Fruit fly (Drosophila melanogaster): ENCODE data around the gene CG43336.

The CG43336 gene

DNA sequence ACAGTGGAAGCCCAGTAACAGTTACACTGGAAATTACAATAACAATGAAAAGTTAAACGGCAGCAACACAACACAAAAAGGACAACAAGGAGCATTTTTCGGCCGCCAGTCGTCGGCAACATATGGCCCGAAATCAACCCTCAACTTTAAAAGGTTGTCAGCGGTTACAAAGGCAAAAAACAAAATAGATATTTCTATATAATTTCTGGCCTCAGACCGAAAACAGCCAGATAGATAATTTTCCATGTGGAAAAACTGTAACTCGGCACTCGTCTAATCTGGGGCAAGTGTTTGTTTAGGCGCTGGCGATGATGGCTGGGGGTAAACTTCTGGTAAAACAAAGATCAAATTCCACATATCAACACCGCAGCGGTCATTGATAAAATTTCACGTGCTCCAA, 36.3 kb downstream of the CG43336 start (continued):
- TF ChIP-seq Kr (GFP tag; optimal IDR thresholded peaks at IDR 0.05) (peak; percentile 19), CG7745 (tag; optimal IDR thresholded peaks at IDR 0.05) (peak; percentile 30), CG11560 (tag; IDR thresholded peaks at IDR 0.05) (no peak)

DNA sequence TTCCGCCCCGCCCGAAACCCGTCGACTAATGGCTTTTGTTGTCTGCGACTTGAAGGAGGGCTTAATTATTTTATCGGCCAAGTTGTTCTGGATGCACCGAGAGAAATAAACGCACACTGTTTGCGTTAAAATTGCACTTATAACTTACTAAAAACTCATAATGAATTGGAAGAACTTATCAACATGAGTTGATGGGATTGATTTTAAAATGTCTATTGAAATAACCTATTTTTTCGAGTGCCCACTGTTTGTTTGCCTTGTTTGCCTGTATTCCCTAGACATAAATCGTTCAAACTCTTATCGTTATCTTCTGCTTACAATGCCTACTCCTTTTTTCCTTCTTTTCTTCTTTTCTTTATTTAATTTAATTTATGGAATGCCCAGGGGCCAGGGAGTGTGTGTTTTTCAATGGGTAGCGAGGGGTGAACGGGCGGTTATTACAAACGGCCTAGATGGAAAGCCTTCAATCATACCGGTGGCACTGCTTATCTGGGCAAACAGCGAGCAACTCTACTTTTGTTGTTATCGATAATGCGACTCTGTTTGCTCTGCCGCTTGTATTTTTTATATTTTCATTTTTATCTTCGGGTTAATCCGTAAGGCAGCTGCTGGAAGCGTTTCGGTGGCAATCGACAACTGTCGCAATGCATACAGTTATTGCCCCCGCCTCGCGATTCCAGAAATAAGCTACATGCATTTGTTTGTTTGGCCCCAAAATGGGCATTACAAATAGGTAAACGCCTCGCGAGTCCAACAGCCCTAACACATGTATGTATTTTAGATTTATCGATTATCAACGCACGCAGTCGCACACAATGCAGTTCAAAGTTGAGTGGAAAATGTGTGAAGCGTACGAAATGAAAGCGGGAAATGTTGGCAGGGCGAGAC, 39.5 kb downstream of the CG43336 start:
- no peak for TF ChIP-seq exex (tag; optimal IDR thresholded peaks at IDR 0.05)
- TF ChIP-seq vvl (GFP tag; IDR thresholded peaks at IDR 0.05) = peak; percentile 40; the same call in 1 of the 2 replicates
- peak; percentile 55 for TF ChIP-seq ewg (GFP tag; optimal IDR thresholded peaks at IDR 0.05)
- TF ChIP-seq CG10267 (tag; optimal IDR thresholded peaks at IDR 0.05) = peak; percentile 25
- peak; percentile 63 for TF ChIP-seq CG11398 (GFP tag; optimal IDR thresholded peaks at IDR 0.05)
- TF ChIP-seq maf-S (GFP tag; optimal IDR thresholded peaks at IDR 0.05) = peak; percentile 17
- TF ChIP-seq cato (GFP tag; optimal IDR thresholded peaks at IDR 0.05; ENCODE audit: borderline replicate concordance) = peak; percentile 39
- peak; percentile 54 for TF ChIP-seq CG10979 (tag; optimal IDR thresholded peaks at IDR 0.05)
- TF ChIP-seq CG8281 (tag; optimal IDR thresholded peaks at IDR 0.05) = peak; percentile 16
- peak; percentile 36 for TF ChIP-seq Chrac-16 (GFP tag; optimal IDR thresholded peaks at IDR 0.05)
- TF ChIP-seq peb (GFP tag; IDR thresholded peaks at IDR 0.05) = 0 out of 2 replicates have a peak, but pooled peaks have one; percentile 18
- peak; percentile 11 for TF ChIP-seq dm (GFP tag; optimal IDR thresholded peaks at IDR 0.05)
- TF ChIP-seq Dref (GFP tag; IDR thresholded peaks at IDR 0.05) = no peak
- TF ChIP-seq shn (GFP tag; optimal IDR thresholded peaks at IDR 0.05) = peak; percentile 17
- peak; percentile 55 for TF ChIP-seq HLH3B (GFP tag; IDR thresholded peaks at IDR 0.05)
- TF ChIP-seq grn (GFP tag; optimal IDR thresholded peaks at IDR 0.05) = peak; percentile 79
- TF ChIP-seq CG17186 (GFP tag; optimal IDR thresholded peaks at IDR 0.05) = no peak
- TF ChIP-seq chn (GFP tag; optimal IDR thresholded peaks at IDR 0.05) = peak; percentile 45
- TF ChIP-seq CG6813 (GFP tag; optimal IDR thresholded peaks at IDR 0.05) = no peak
- peak; percentile 15 for TF ChIP-seq Max (GFP tag; optimal IDR thresholded peaks at IDR 0.05)
- TF ChIP-seq CG10209 (GFP tag; optimal IDR thresholded peaks at IDR 0.05) = peak; percentile 54
- TF ChIP-seq Bteb2 (GFP tag; optimal IDR thresholded peaks at IDR 0.05) = peak; percentile 41
- no peak for TF ChIP-seq CG7271 (tag; optimal IDR thresholded peaks at IDR 0.05)
- no peak for TF ChIP-seq Abd-B (GFP tag; optimal IDR thresholded peaks at IDR 0.05)
- peak; percentile 75 for TF ChIP-seq CG31441 (GFP tag; IDR thresholded peaks at IDR 0.05)
- no peak for TF ChIP-seq abd-A (tag; optimal IDR thresholded peaks at IDR 0.05)
- no peak for TF ChIP-seq D (optimal IDR thresholded peaks at IDR 0.05)
- peak; percentile 0 for TF ChIP-seq D (GFP tag; optimal IDR thresholded peaks at IDR 0.05)
- peak; percentile 52; the same call in 2 of the 3 replicates for TF ChIP-seq H15 (GFP tag; IDR thresholded peaks at IDR 0.05)
- TF ChIP-seq CG2202 (tag; optimal IDR thresholded peaks at IDR 0.05) = peak; percentile 75
- peak; percentile 44; the same call in 1 of the 2 replicates for TF ChIP-seq CG32772 (GFP tag; IDR thresholded peaks at IDR 0.05)
- peak; percentile 12 for TF ChIP-seq CG9817 (tag; optimal IDR thresholded peaks at IDR 0.05)
- no peak for TF ChIP-seq CG8765 (GFP tag; IDR thresholded peaks at IDR 0.05)
- TF ChIP-seq Usf (GFP tag; optimal IDR thresholded peaks at IDR 0.05) = no peak
- TF ChIP-seq schlank (tag; optimal IDR thresholded peaks at IDR 0.05) = no peak
- TF ChIP-seq Xrp1 (GFP tag; IDR thresholded peaks at IDR 0.05) = peak; percentile 75
- peak; percentile 5 for TF ChIP-seq Meics (GFP tag; optimal IDR thresholded peaks at IDR 0.05)
- no peak for TF ChIP-seq Deaf1 (tag; optimal IDR thresholded peaks at IDR 0.05)
- TF ChIP-seq Vsx1 (GFP tag; optimal IDR thresholded peaks at IDR 0.05) = peak; percentile 65
- peak; percentile 43; the same call in 1 of the 2 replicates for TF ChIP-seq ap (GFP tag; IDR thresholded peaks at IDR 0.05)
- TF ChIP-seq CG6791 (GFP tag; IDR thresholded peaks at IDR 0.05; ENCODE audit: partially characterized antibody) = no peak
- peak; percentile 33 for TF ChIP-seq CG4707 (GFP tag; optimal IDR thresholded peaks at IDR 0.05)
- TF ChIP-seq nerfin-1 (tag; optimal IDR thresholded peaks at IDR 0.05) = peak; percentile 49
- TF ChIP-seq chinmo (GFP tag; IDR thresholded peaks at IDR 0.05; ENCODE audit: partially characterized antibody) = no peak
